Worm (Caenorhabditis elegans) whole organism, late embryonic: Measurements from ENCODE around the gene wht-6.

Source experiments
- C08G9.2 ChIP-seq: sonication (generic microtip); optimal IDR thresholded peaks from 2 replicates; lab custom pipeline; 2016; ENCODE audit warnings: mild to moderate bottlenecking, missing genetic modification characterization, moderate library complexity, missing compliant biosample characterization
- F13H6.1 ChIP-seq: sonication (generic microtip); optimal IDR thresholded peaks from 2 replicates; lab custom pipeline; 2016; ENCODE audit warnings: missing genetic modification characterization, missing compliant biosample characterization
- T23F11.4 ChIP-seq: fragments of 200-800 bp; sonication (Bioruptor generic); optimal IDR thresholded peaks from 2 replicates; lab custom pipeline; 2018; ENCODE audit warnings: mild to moderate bottlenecking, missing genetic modification characterization, missing compliant biosample characterization
- ama-1 ChIP-seq: fragments of 150-350 bp; optimal IDR thresholded peaks from 2 replicates; lab custom pipeline; 2014
- ceh-18 ChIP-seq: sonication (generic microtip); optimal IDR thresholded peaks from 2 replicates; lab custom pipeline; 2016; ENCODE audit warnings: missing genetic modification characterization, missing compliant biosample characterization
- ceh-31 ChIP-seq: sonication (generic microtip); optimal IDR thresholded peaks from 2 replicates; lab custom pipeline; 2016; ENCODE audit warnings: missing genetic modification characterization, missing compliant biosample characterization
- ceh-34 ChIP-seq: sonication (generic microtip); optimal IDR thresholded peaks from 2 replicates; lab custom pipeline; 2016; ENCODE audit warnings: mild to moderate bottlenecking, missing genetic modification characterization, missing compliant biosample characterization
- ceh-48 ChIP-seq: sonication (generic microtip); optimal IDR thresholded peaks from 2 replicates; lab custom pipeline; 2016; ENCODE audit warnings: missing genetic modification characterization, inconsistent platforms, missing compliant biosample characterization
- che-1 ChIP-seq: sonication (generic microtip); optimal IDR thresholded peaks from 2 replicates; lab custom pipeline; 2016; ENCODE audit warnings: mild to moderate bottlenecking, missing genetic modification characterization, missing compliant biosample characterization
- dmd-4 ChIP-seq: sonication (generic microtip); optimal IDR thresholded peaks from 2 replicates; lab custom pipeline; 2016; ENCODE audit warnings: borderline replicate concordance, missing genetic modification characterization, missing compliant biosample characterization
- elt-2 ChIP-seq: sonication (generic microtip); optimal IDR thresholded peaks from 2 replicates; lab custom pipeline; 2016; ENCODE audit warnings: missing genetic modification reagents, missing genetic modification characterization, missing compliant biosample characterization
- ets-4 ChIP-seq: sonication (generic microtip); optimal IDR thresholded peaks from 2 replicates; lab custom pipeline; 2016; ENCODE audit warnings: missing genetic modification characterization, missing compliant biosample characterization
- fax-1 ChIP-seq: sonication (generic microtip); optimal IDR thresholded peaks from 2 replicates; lab custom pipeline; 2016; ENCODE audit warnings: missing genotype, missing genetic modification characterization, missing compliant biosample characterization
- fkh-6 ChIP-seq: sonication (generic microtip); optimal IDR thresholded peaks from 2 replicates; lab custom pipeline; 2016; ENCODE audit warnings: missing genetic modification characterization, missing compliant biosample characterization
- gmeb-2 ChIP-seq: sonication (generic microtip); optimal IDR thresholded peaks from 2 replicates; lab custom pipeline; 2016; ENCODE audit warnings: missing genetic modification characterization, inconsistent platforms, missing compliant biosample characterization
- hlh-13 ChIP-seq: fragments of 200-800 bp; sonication (Bioruptor generic); optimal IDR thresholded peaks from 2 replicates; lab custom pipeline; 2018; ENCODE audit warnings: mild to moderate bottlenecking, missing genetic modification characterization, missing compliant biosample characterization
- hlh-15 ChIP-seq: sonication (generic microtip); optimal IDR thresholded peaks from 2 replicates; lab custom pipeline; 2016; ENCODE audit warnings: missing genetic modification characterization, missing compliant biosample characterization
- lin-11 ChIP-seq: fragments of 200-800 bp; sonication (Bioruptor generic); optimal IDR thresholded peaks from 2 replicates; lab custom pipeline; 2018; ENCODE audit warnings: mild to moderate bottlenecking, missing genetic modification characterization, missing compliant biosample characterization
- madf-2 ChIP-seq: sonication (generic microtip); optimal IDR thresholded peaks from 2 replicates; lab custom pipeline; 2017; ENCODE audit warnings: missing genetic modification characterization, missing compliant biosample characterization
- nfya-1 ChIP-seq: sonication (generic microtip); optimal IDR thresholded peaks from 2 replicates; lab custom pipeline; 2017; ENCODE audit warnings: missing genetic modification characterization, mild to moderate bottlenecking, missing compliant biosample characterization, antibody characterized with exemption, moderate library complexity
- nhr-11 ChIP-seq: fragments of 150-350 bp; optimal IDR thresholded peaks from 2 replicates; lab custom pipeline; 2014; ENCODE audit warnings: missing biosample characterization, missing genetic modification characterization
- pax-1 ChIP-seq: fragments of 150-350 bp; optimal IDR thresholded peaks from 2 replicates; lab custom pipeline; 2014; ENCODE audit warnings: missing biosample characterization, missing genetic modification characterization
- pros-1 ChIP-seq: fragments of 150-350 bp; optimal IDR thresholded peaks from 2 replicates; lab custom pipeline; 2014; ENCODE audit warnings: missing biosample characterization, missing genetic modification reagents, missing genetic modification characterization
- ref-2 ChIP-seq: sonication (generic microtip); optimal IDR thresholded peaks from 2 replicates; lab custom pipeline; 2016; ENCODE audit warnings: missing genetic modification characterization, missing compliant biosample characterization
- sox-2 ChIP-seq: fragments of 200-800 bp; sonication (Bioruptor generic); IDR thresholded peaks from 2 replicates; pipeline ENCODE4 v1.3.6; 2022; ENCODE audit warnings: missing genetic modification reagents, missing genetic modification characterization, missing compliant biosample characterization
- syd-9 ChIP-seq: sonication (generic microtip); optimal IDR thresholded peaks from 2 replicates; lab custom pipeline; 2016; ENCODE audit warnings: mild to moderate bottlenecking, missing genetic modification characterization, moderate library complexity, missing compliant biosample characterization
- ttx-3 ChIP-seq: sonication (generic microtip); optimal IDR thresholded peaks from 2 replicates; lab custom pipeline; 2016; ENCODE audit warnings: missing genetic modification reagents, missing genetic modification characterization, missing compliant biosample characterization
- unc-42 ChIP-seq: sonication (generic microtip); optimal IDR thresholded peaks from 2 replicates; lab custom pipeline; 2016; ENCODE audit warnings: missing genotype, missing genetic modification characterization, missing compliant biosample characterization
- unc-55 ChIP-seq: sonication (generic microtip); optimal IDR thresholded peaks from 2 replicates; lab custom pipeline; 2017; ENCODE audit warnings: missing biosample characterization, missing genetic modification reagents, missing genetic modification characterization
- unc-86 ChIP-seq: sonication (generic microtip); optimal IDR thresholded peaks from 2 replicates; lab custom pipeline; 2016; ENCODE audit warnings: missing genetic modification characterization, missing compliant biosample characterization

wht-6 gene

DNA sequence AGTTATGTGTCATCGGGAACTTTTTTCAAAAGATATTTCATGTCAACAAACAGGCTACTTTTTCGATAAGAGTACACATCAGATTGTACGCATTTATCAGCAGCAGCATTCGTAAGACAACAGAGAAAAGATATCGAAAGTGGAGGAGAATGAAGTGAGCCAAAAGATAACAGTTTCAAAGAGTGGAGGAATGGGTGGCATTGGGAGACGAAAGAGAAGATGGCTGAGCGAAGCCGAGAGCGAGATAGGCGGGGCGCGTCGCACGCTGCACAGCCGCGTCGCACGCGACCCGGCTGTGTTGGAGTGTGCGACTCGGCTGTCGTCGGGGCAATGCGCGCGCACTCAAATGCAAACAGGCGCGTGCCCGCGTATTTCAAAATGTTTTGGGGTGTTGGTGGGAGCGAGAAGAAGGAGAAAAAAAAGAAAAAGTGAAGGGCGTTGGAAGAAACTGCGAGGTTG, 7.4 kb upstream of the wht-6 start (continued):
- TF ChIP-seq ets-4 (tag; lab: Kevin White, UChicago) (peak; percentile 78), nhr-11 (tag; lab: Kevin White, UChicago) (no peak), lin-11 (no peak), ceh-34 (peak; percentile 39), fax-1 (tag; lab: Kevin White, UChicago) (no peak), ceh-18 (tag; lab: Kevin White, UChicago) (peak; percentile 83), ama-1 (lab: Kevin White, UChicago) (no peak), pros-1 (tag; lab: Kevin White, UChicago) (peak; percentile 71), che-1 (no peak), gmeb-2 (tag; lab: Kevin White, UChicago) (no peak), elt-2 (tag; lab: Kevin White, UChicago) (peak; percentile 98), syd-9 (tag; lab: Kevin White, UChicago) (no peak), unc-86 (tag; lab: Kevin White, UChicago) (no peak), ttx-3 (tag; lab: Kevin White, UChicago) (no peak), fkh-6 (tag; lab: Kevin White, UChicago) (no peak), F13H6.1 (tag; lab: Kevin White, UChicago) (peak; percentile 5), C08G9.2 (tag; lab: Kevin White, UChicago) (peak; percentile 18)

DNA sequence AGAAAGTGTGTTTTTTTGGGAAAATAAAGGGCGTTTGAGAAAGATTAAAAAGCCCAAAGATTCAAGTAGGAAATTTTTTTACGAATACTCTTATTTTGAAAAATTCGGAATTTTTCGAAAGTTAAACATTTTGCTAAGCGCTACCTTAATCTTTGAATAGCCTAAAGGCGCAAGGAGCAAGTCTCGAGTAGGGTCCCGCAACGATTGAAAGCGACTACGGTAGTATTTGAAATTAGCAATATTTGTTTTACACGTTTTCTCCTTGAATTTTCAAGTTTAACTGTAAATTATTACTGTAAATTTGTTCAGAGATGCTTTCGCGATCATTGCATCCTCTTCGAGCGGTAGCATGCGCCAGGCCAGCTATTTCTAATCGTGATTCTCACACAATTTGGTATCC, 6.6 kb upstream of the wht-6 start, which contains the start of gene nduf-2.2:
nduf-2.2 (plus strand) TSS at position 310 of the 400 bp plus-strand sequence.
- TF ChIP-seq pax-1 (tag; lab: Kevin White, UChicago) (no peak), sox-2 (GFP tag; lab: Robert Waterston, UW) (no peak)
- TF ChIP-seq, all 69 proteins: peak for 0

- no peak for TF ChIP-seq ceh-31 (tag; lab: Kevin White, UChicago)
- no peak for TF ChIP-seq madf-2 (tag; lab: Kevin White, UChicago)
- no peak for TF ChIP-seq ceh-18 (tag; lab: Kevin White, UChicago)
- no peak for TF ChIP-seq unc-55 (GFP tag; lab: Kevin White, UChicago)
- TF ChIP-seq F13H6.1 (tag; lab: Kevin White, UChicago), result no peak
- TF ChIP-seq nfya-1 (tag; lab: Kevin White, UChicago), result no peak
Measured at ce11 chrIII:6467005-6467404, 4.5 kb upstream of the wht-6 start, which contains the start of gene T26A5.2. TSS of gene T26A5.2 (plus strand) at chrIII:6467305.

- TF ChIP-seq gmeb-2 (tag; lab: Kevin White, UChicago), result no peak
- TF ChIP-seq F13H6.1 (tag; lab: Kevin White, UChicago), result no peak
- no peak for TF ChIP-seq hlh-13
- no peak for TF ChIP-seq unc-42 (tag; lab: Kevin White, UChicago)
- TF ChIP-seq ref-2 (tag; lab: Kevin White, UChicago), result peak; percentile 71
Measured at ce11 chrIII:6476380-6476779, 4.8 kb downstream of the wht-6 start.

ce11 chrIII:6478256-6479004, 6.9 kb downstream of the wht-6 start, which contains the start of gene zip-8:
TSS of gene zip-8 (plus strand) at chrIII:6478955.
- TF ChIP-seq nhr-11 (tag; lab: Kevin White, UChicago), result no peak

- TF ChIP-seq ceh-48 (tag; lab: Kevin White, UChicago) (no peak), T23F11.4 (GFP tag; lab: Kevin White, UChicago) (no peak), hlh-15 (tag; lab: Kevin White, UChicago) (no peak), dmd-4 (no peak)
Measured at ce11 chrIII:6479439-6479838, 7.9 kb downstream of the wht-6 start.
